Worm (Caenorhabditis elegans): Measurements from ENCODE around the gene noca-2.

ce11 chrX:11664184-11664583 lies 2.7 kb upstream of the noca-2 start:
- TF ChIP-seq spr-1 (tag; optimal IDR thresholded peaks at IDR 0.05) = no peak
- no peak for TF ChIP-seq pqm-1 (tag; optimal IDR thresholded peaks at IDR 0.05)
- no peak for TF ChIP-seq egl-27 (tag; optimal IDR thresholded peaks at IDR 0.05)
- no peak for TF ChIP-seq lin-13 (GFP tag; optimal IDR thresholded peaks at IDR 0.05)
- no peak for TF ChIP-seq unc-62 (GFP tag; optimal IDR thresholded peaks at IDR 0.05 in 1 of 2)
- no peak for TF ChIP-seq unc-62 (tag; optimal IDR thresholded peaks at IDR 0.05)

Measured in whole organism, L4 larva.